Fruit fly (Drosophila melanogaster): ENCODE measurements around the gene CG43739.

CG43739 gene

dm6 chr2L:20823196-20824105 is 95.3 kb downstream of the CG43739 start (continued):
- TF ChIP-seq CG6276 (GFP tag; optimal IDR thresholded peaks at IDR 0.05): no peak
- TF ChIP-seq CG10669 (GFP tag; optimal IDR thresholded peaks at IDR 0.05): no peak
- peak; percentile 11 for TF ChIP-seq spab (GFP tag; optimal IDR thresholded peaks at IDR 0.05)
- TF ChIP-seq CG31627 (GFP tag; optimal IDR thresholded peaks at IDR 0.05): no peak
- peak; percentile 32 for TF ChIP-seq dsx (GFP tag; optimal IDR thresholded peaks at IDR 0.05; ENCODE audit: poor library complexity, severe bottlenecking)
- no peak for TF ChIP-seq CG3032 (tag; optimal IDR thresholded peaks at IDR 0.05)
- TF ChIP-seq pdm3 (GFP tag; optimal IDR thresholded peaks at IDR 0.05): no peak
- no peak for TF ChIP-seq CG34406 (GFP tag; optimal IDR thresholded peaks at IDR 0.05)
- peak; percentile 85 for TF ChIP-seq vri (GFP tag; optimal IDR thresholded peaks at IDR 0.05)
- peak; percentile 28; the same call in 1 of the 2 replicates for TF ChIP-seq Gug (GFP tag; IDR thresholded peaks at IDR 0.05)
- no peak for TF ChIP-seq Eip75B (GFP tag; optimal IDR thresholded peaks at IDR 0.05)
- no peak for TF ChIP-seq CG8632 (GFP tag; optimal IDR thresholded peaks at IDR 0.05)
- no peak for TF ChIP-seq CG6792 (GFP tag; optimal IDR thresholded peaks at IDR 0.05)

dm6 chr2L:20822489-20823195 is 96.1 kb downstream of the CG43739 start, which contains the start of gene CG9331:
TSS of gene CG9331 (plus strand) at chr2L:20822828.
- TF ChIP-seq spab (GFP tag; optimal IDR thresholded peaks at IDR 0.05): no peak
- TF ChIP-seq topi (GFP tag; optimal IDR thresholded peaks at IDR 0.05): no peak
- TF ChIP-seq CG9139 (GFP tag; optimal IDR thresholded peaks at IDR 0.05): no peak
- TF ChIP-seq CG8119 (GFP tag; IDR thresholded peaks at IDR 0.05): no peak
- no peak for TF ChIP-seq CG8632 (GFP tag; optimal IDR thresholded peaks at IDR 0.05)
- TF ChIP-seq lz (GFP tag; optimal IDR thresholded peaks at IDR 0.05): no peak
- TF ChIP-seq CG10669 (GFP tag; optimal IDR thresholded peaks at IDR 0.05): no peak
- no peak for TF ChIP-seq fkh (GFP tag; optimal IDR thresholded peaks at IDR 0.05)
- TF ChIP-seq CG34406 (GFP tag; optimal IDR thresholded peaks at IDR 0.05): no peak
- no peak for TF ChIP-seq Ets21C (GFP tag; optimal IDR thresholded peaks at IDR 0.05)
- TF ChIP-seq CG11294 (GFP tag; IDR thresholded peaks at IDR 0.05): no peak
- no peak for TF ChIP-seq ss (GFP tag; optimal IDR thresholded peaks at IDR 0.05)
- TF ChIP-seq dac (GFP tag; optimal IDR thresholded peaks at IDR 0.05): no peak
- peak; percentile 81 for TF ChIP-seq Eip78C (GFP tag)
- TF ChIP-seq CG6808 (GFP tag; optimal IDR thresholded peaks at IDR 0.05): no peak
- peak; percentile 9; the same call in 1 of the 2 replicates for TF ChIP-seq CG15336 (GFP tag; IDR thresholded peaks at IDR 0.05)
- TF ChIP-seq CG6163 (GFP tag; IDR thresholded peaks at IDR 0.05): peak; percentile 56; the same call in 2 of the 3 replicates
- TF ChIP-seq achi (GFP tag; optimal IDR thresholded peaks at IDR 0.05): no peak
- no peak for TF ChIP-seq esn (GFP tag; optimal IDR thresholded peaks at IDR 0.05)
- peak; percentile 5 for TF ChIP-seq Eip93F (GFP tag; optimal IDR thresholded peaks at IDR 0.05)
- no peak for TF ChIP-seq Lpt (GFP tag; optimal IDR thresholded peaks at IDR 0.05)
- TF ChIP-seq CG10631 (GFP tag; optimal IDR thresholded peaks at IDR 0.05): peak; percentile 39
- TF ChIP-seq cyc (GFP tag; optimal IDR thresholded peaks at IDR 0.05): no peak
- TF ChIP-seq Hr38 (GFP tag; optimal IDR thresholded peaks at IDR 0.05): no peak
- peak; percentile 100 for TF ChIP-seq vri (GFP tag; optimal IDR thresholded peaks at IDR 0.05)
- TF ChIP-seq acj6 (GFP tag; optimal IDR thresholded peaks at IDR 0.05): no peak
- no peak for TF ChIP-seq CG7368 (GFP tag; optimal IDR thresholded peaks at IDR 0.05)
- TF ChIP-seq CG11762 (GFP tag; optimal IDR thresholded peaks at IDR 0.05; ENCODE audit: insufficient read depth): no peak
- no peak for TF ChIP-seq Eip75B (GFP tag; optimal IDR thresholded peaks at IDR 0.05)
- TF ChIP-seq Smox (GFP tag; optimal IDR thresholded peaks at IDR 0.05): no peak
- TF ChIP-seq CG16779 (tag; optimal IDR thresholded peaks at IDR 0.05): no peak
- no peak for TF ChIP-seq CG32006 (GFP tag; optimal IDR thresholded peaks at IDR 0.05)
- TF ChIP-seq Blimp-1 (GFP tag; optimal IDR thresholded peaks at IDR 0.05): peak; percentile 59
- TF ChIP-seq CG1621 (tag; optimal IDR thresholded peaks at IDR 0.05): peak; percentile 42
- TF ChIP-seq Sox102F (GFP tag; optimal IDR thresholded peaks at IDR 0.05): peak; percentile 39
- TF ChIP-seq Sox14 (GFP tag; optimal IDR thresholded peaks at IDR 0.05): peak; percentile 85
- no peak for TF ChIP-seq CG3032 (tag; optimal IDR thresholded peaks at IDR 0.05)
- no peak for TF ChIP-seq Hr39 (GFP tag; optimal IDR thresholded peaks at IDR 0.05)
- TF ChIP-seq CG6854 (GFP tag; optimal IDR thresholded peaks at IDR 0.05): no peak

All from whole organism, prepupa.